Worm (Caenorhabditis elegans): ENCODE results near the gene F49C5.10.
A peak's percentile ranks its signal among the peaks of the same experiment; 100 is the strongest.

Gene F49C5.10

DNA sequence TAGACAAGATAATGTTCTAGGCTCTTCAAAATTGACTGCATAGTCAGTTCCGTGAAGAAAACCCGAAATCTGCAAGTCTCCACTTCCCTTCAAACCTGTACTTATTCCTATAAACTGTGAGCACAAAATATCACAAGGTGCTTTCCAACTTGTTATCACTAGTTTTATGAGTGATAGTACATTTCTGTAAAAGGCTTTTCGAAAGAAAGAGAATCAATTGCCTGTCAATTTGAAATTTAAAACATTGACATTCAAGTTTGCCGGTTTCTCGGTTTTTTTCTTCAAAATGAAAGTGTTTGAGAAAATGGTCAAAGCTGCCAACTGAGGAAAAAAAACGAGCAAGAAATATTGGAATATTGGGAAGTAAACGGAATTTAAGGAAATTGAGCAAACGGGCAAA is 28.5 kb upstream of the F49C5.10 start:
- TF ChIP-seq snpc-4 (tag; optimal IDR thresholded peaks at IDR 0.05): no peak
- no peak for TF ChIP-seq F13H6.1 (tag; optimal IDR thresholded peaks at IDR 0.05)
- no peak for TF ChIP-seq fos-1 (tag; optimal IDR thresholded peaks at IDR 0.05)
- no peak for TF ChIP-seq lin-13 (GFP tag; optimal IDR thresholded peaks at IDR 0.05)
- TF ChIP-seq skn-1 (tag; optimal IDR thresholded peaks at IDR 0.05): no peak
- TF ChIP-seq peb-1 (tag; optimal IDR thresholded peaks at IDR 0.05): no peak
- no peak for TF ChIP-seq R02D3.7 (tag; optimal IDR thresholded peaks at IDR 0.05)
- TF ChIP-seq nhr-77 (tag; optimal IDR thresholded peaks at IDR 0.05): no peak
- no peak for TF ChIP-seq unc-39 (tag; optimal IDR thresholded peaks at IDR 0.05)
- no peak for TF ChIP-seq ZK546.5 (tag; optimal IDR thresholded peaks at IDR 0.05)
- no peak for TF ChIP-seq nhr-21 (tag; optimal IDR thresholded peaks at IDR 0.05)
- TF ChIP-seq ztf-1 (GFP tag; conservative IDR thresholded peaks at IDR 0.05): no peak
- TF ChIP-seq unc-62 (GFP tag; optimal IDR thresholded peaks at IDR 0.05): no peak
- TF ChIP-seq ama-1 (optimal IDR thresholded peaks at IDR 0.05): no peak
- no peak for TF ChIP-seq sem-4 (tag; optimal IDR thresholded peaks at IDR 0.05)
- no peak for TF ChIP-seq sma-3 (GFP tag; optimal IDR thresholded peaks at IDR 0.05)
- TF ChIP-seq C34F6.9 (tag; optimal IDR thresholded peaks at IDR 0.05): no peak
- no peak for TF ChIP-seq sma-9 (GFP tag; optimal IDR thresholded peaks at IDR 0.05)
- TF ChIP-seq sma-9 (tag; optimal IDR thresholded peaks at IDR 0.05): no peak
- TF ChIP-seq nhr-6 (tag; optimal IDR thresholded peaks at IDR 0.05): no peak
- TF ChIP-seq dmd-4 (tag; optimal IDR thresholded peaks at IDR 0.05): no peak

DNA sequence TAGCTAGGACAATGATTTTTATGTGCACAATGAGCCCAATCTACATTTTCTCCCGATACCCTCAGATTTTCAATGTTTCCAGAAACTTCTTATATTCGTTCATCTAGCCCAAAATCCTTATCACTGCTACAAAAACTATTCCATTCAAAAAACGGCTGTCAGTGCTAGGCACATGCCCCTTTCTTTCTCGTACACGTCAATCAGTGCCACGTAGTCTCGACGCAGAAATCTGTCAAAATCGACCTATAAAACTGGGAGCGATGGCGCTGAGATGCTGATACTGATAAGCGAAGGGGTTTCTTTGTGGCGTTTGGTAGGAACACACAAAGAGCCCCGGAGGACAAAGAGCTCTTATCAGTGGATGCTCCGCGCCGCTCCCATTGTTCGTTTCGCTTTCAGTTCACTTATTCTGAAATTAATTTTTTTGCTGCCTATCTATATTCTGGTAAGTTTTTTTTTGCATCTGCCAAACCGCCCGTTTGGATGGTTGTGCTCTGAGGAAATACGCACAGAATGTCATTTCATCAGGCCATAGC is 27.7 kb upstream of the F49C5.10 start, which contains the start of gene srh-70:
Gene srh-70 (minus strand): TSS at position 51 of the 536 bp plus-strand sequence.
- no peak for TF ChIP-seq unc-62 (GFP tag; optimal IDR thresholded peaks at IDR 0.05)
- no peak for TF ChIP-seq ama-1 (optimal IDR thresholded peaks at IDR 0.05)
- no peak for TF ChIP-seq alr-1 (tag; optimal IDR thresholded peaks at IDR 0.05)
- no peak for TF ChIP-seq nhr-77 (tag; optimal IDR thresholded peaks at IDR 0.05)
- no peak for TF ChIP-seq dmd-4 (tag; optimal IDR thresholded peaks at IDR 0.05)
- no peak for TF ChIP-seq elt-3 (tag; optimal IDR thresholded peaks at IDR 0.05)
- peak; percentile 78 for TF ChIP-seq fos-1 (tag; optimal IDR thresholded peaks at IDR 0.05)
- TF ChIP-seq sma-9 (GFP tag; optimal IDR thresholded peaks at IDR 0.05): peak; percentile 33
- no peak for TF ChIP-seq sma-9 (tag; optimal IDR thresholded peaks at IDR 0.05)
- peak; percentile 55 for TF ChIP-seq crh-2 (tag; optimal IDR thresholded peaks at IDR 0.05)

DNA sequence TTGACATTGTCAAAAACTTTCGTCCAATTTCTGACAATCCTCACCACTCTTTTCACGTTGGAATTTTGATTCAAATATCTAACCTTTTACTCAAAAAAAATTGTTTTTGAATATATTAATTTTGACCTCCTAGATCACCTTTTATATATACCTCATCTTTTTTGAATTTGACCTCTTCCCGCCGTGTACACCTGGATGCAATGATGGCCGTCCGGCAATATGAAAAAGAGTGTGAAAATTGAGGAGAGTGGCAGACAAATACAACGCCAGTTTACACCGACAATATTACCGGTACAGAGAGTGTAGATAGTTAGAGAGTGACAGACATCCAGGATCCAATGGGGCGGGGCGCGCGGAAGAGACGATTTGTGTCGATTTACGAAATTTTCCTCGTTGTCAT is 26.9 kb upstream of the F49C5.10 start, which contains the start of gene ceh-99:
Gene ceh-99 (plus strand): TSS at position 366 of the 400 bp plus-strand sequence.
- TF ChIP-seq ceh-16 (tag; optimal IDR thresholded peaks at IDR 0.05) (no peak), nhr-237 (tag; optimal IDR thresholded peaks at IDR 0.05) (no peak), dmd-4 (tag; optimal IDR thresholded peaks at IDR 0.05) (no peak), ceh-82 (tag; optimal IDR thresholded peaks at IDR 0.05) (no peak), nhr-6 (tag; optimal IDR thresholded peaks at IDR 0.05) (no peak), nhr-12 (tag; optimal IDR thresholded peaks at IDR 0.05) (no peak), ztf-11 (tag; optimal IDR thresholded peaks at IDR 0.05) (no peak), ama-1 (optimal IDR thresholded peaks at IDR 0.05) (no peak), snpc-4 (tag; optimal IDR thresholded peaks at IDR 0.05) (no peak), aly-2 (tag; optimal IDR thresholded peaks at IDR 0.05) (no peak), mab-5 (tag; optimal IDR thresholded peaks at IDR 0.05) (no peak), nhr-10 (tag; optimal IDR thresholded peaks at IDR 0.05) (no peak), sma-3 (GFP tag; optimal IDR thresholded peaks at IDR 0.05) (no peak), nhr-129 (tag; optimal IDR thresholded peaks at IDR 0.05) (no peak), unc-62 (GFP tag; optimal IDR thresholded peaks at IDR 0.05) (no peak), sma-9 (GFP tag; optimal IDR thresholded peaks at IDR 0.05) (no peak), sma-9 (tag; optimal IDR thresholded peaks at IDR 0.05) (no peak), ZK546.5 (tag; optimal IDR thresholded peaks at IDR 0.05) (no peak), C34F6.9 (tag; optimal IDR thresholded peaks at IDR 0.05) (no peak), crh-2 (tag; optimal IDR thresholded peaks at IDR 0.05) (no peak)

DNA sequence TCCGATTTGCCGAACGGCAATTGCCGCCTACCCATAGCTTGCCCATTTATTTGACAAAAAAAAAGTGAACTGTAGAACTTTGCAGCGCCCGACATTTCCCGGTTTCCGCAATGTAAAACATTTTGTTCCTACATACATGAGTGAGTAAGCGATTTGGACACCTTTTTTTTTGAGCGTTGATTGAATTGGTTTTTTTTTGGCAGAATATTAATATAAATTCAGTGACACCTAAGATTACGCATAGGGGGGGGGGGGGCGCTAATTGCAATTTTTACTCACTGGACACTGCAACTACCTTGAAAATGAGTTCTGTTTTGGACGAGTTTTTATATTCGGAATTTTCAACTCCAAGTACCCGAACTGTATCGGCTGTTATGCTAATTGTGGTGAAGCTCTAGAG is 21.0 kb upstream of the F49C5.10 start, which contains the start of gene srx-118:
Gene srx-118 (plus strand): TSS at position 301 of the 400 bp plus-strand sequence.
- TF ChIP-seq fos-1 (tag; optimal IDR thresholded peaks at IDR 0.05) (no peak), crh-2 (tag; optimal IDR thresholded peaks at IDR 0.05) (no peak), R02D3.7 (tag; optimal IDR thresholded peaks at IDR 0.05) (no peak), ceh-82 (tag; optimal IDR thresholded peaks at IDR 0.05) (no peak), nhr-10 (tag; optimal IDR thresholded peaks at IDR 0.05) (no peak), lin-39 (tag; optimal IDR thresholded peaks at IDR 0.05) (no peak), ztf-11 (tag; optimal IDR thresholded peaks at IDR 0.05) (no peak), lsy-2 (tag; optimal IDR thresholded peaks at IDR 0.05) (no peak), ama-1 (optimal IDR thresholded peaks at IDR 0.05) (no peak), nhr-12 (tag; optimal IDR thresholded peaks at IDR 0.05) (no peak), nhr-21 (tag; optimal IDR thresholded peaks at IDR 0.05) (no peak), dmd-4 (tag; optimal IDR thresholded peaks at IDR 0.05) (no peak)
